Fruit fly (Drosophila melanogaster): ENCODE results near the gene Mgat4b.

The Mgat4b gene

DNA sequence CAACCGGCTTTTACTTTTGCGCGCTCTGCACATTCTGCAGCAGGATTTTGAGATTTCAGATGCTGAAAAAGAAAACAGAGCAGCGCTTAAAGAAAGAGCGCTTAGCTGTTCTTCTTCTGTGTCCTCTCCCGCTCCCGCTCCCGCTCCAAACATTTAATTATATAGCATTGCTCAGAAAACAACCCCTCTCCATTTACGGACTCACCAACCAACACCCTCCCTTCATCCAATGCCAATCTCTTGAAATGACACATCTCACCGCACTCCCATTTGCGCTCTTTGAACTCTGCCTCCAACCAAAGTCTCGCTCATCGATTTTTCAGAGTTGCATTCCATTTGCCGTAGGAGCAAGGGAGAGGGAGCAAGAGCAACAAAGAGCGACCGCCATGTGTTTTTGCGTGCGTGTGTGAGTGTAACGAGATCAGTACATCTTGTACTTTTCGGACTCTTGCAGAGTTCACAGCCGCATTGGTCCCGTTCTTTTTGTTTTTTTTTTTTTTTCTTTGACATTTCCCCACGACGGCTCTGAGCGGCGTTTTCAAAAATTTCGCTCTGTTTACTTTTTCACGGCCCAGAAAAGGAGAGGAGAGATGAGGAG lies 13.9 kb downstream of the Mgat4b start:
- TF ChIP-seq EcR (GFP tag; optimal IDR thresholded peaks at IDR 0.05) (peak; percentile 84), CG9948 (tag; optimal IDR thresholded peaks at IDR 0.05) (no peak), CG34367 (tag; optimal IDR thresholded peaks at IDR 0.05) (no peak), CG13204 (GFP tag; optimal IDR thresholded peaks at IDR 0.05) (peak; percentile 80), CG12605 (GFP tag; IDR thresholded peaks at IDR 0.05) (peak; percentile 65; the same call in 1 of the 2 replicates), CG17806 (tag; optimal IDR thresholded peaks at IDR 0.05) (no peak), D1 (tag; optimal IDR thresholded peaks at IDR 0.05) (no peak), CG8159 (tag; optimal IDR thresholded peaks at IDR 0.05) (no peak), Snoo (tag; optimal IDR thresholded peaks at IDR 0.05) (peak; percentile 6), CG32121 (GFP tag; IDR thresholded peaks at IDR 0.05) (0 out of 2 replicates have a peak, but pooled peaks have one; percentile 9), fd96Ca (GFP tag; IDR thresholded peaks at IDR 0.05) (peak; percentile 74; the same call in 1 of the 3 replicates), Pif1A (GFP tag; optimal IDR thresholded peaks at IDR 0.05) (peak; percentile 73), gl (tag; optimal IDR thresholded peaks at IDR 0.05) (peak; percentile 67), Pif1B (GFP tag; optimal IDR thresholded peaks at IDR 0.05) (peak; percentile 57), CG4496 (GFP tag; IDR thresholded peaks at IDR 0.05) (peak; percentile 40; the same call in 1 of the 3 replicates), Ets98B (GFP tag; IDR thresholded peaks at IDR 0.05) (peak; percentile 32; the same call in 1 of the 2 replicates), CG15710 (tag; optimal IDR thresholded peaks at IDR 0.05) (no peak)

DNA sequence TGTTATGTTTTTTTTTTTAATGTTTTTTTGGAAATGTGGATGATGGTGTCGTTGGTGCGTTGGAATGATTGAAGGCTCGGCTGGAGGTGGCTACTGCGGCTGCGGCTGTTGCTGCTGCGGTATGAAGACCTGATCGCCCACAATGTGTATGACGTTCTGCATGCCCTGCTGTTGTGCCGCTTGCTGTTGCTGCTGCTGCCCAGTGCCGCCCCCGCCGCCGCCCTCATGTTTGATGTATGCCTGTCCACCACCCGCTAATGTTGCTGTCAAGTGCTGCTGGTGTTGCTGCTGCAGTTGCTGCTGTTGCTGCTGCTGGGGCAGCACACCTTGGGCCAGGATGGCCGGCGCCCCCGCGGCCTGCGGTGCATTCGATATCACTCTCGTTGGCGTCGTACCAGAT lies 16.3 kb downstream of the Mgat4b start:
- no peak for TF ChIP-seq CG8159 (tag; optimal IDR thresholded peaks at IDR 0.05)

DNA sequence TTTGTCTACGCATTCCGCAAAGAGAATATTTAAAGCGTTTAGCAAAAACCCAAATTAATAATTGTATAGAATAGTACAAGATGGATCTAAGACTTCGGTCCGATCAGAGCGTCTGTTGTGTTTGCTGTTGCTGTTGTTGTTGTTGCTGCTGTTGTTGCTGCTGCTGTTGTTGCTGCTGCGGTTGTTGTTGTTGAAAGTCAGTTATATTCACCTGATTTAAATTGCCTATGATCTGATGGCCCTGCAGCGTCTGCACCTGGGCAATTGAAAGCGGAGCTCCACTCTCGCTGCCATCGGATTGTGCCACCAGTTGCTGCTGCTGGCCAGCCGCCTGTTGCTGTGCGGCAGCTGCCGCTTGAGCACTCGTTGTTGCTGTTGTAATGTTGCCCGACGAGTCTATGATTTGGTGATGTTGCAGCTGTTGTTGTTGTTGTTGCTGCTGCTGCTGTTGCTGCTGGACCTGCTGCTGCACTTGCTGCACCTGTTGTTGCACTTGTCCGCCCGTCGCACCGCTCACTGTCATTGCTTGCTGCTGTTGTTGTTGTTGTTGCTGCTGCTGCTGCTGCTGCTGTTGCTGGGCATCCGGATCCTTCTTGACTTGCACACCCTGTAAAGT lies 17.9 kb downstream of the Mgat4b start:
- TF ChIP-seq fd96Ca (GFP tag; IDR thresholded peaks at IDR 0.05): no peak
- no peak for TF ChIP-seq CG10348 (GFP tag; IDR thresholded peaks at IDR 0.05)
- no peak for TF ChIP-seq CG17806 (tag; optimal IDR thresholded peaks at IDR 0.05)
- no peak for TF ChIP-seq D1 (tag; optimal IDR thresholded peaks at IDR 0.05)
- TF ChIP-seq CG4496 (GFP tag; IDR thresholded peaks at IDR 0.05): no peak
- TF ChIP-seq CG34367 (tag; optimal IDR thresholded peaks at IDR 0.05): no peak
- TF ChIP-seq CG8159 (tag; optimal IDR thresholded peaks at IDR 0.05): no peak
- no peak for TF ChIP-seq gl (tag; optimal IDR thresholded peaks at IDR 0.05)
- TF ChIP-seq Ets98B (GFP tag; IDR thresholded peaks at IDR 0.05): no peak
- no peak for TF ChIP-seq Pif1A (GFP tag; optimal IDR thresholded peaks at IDR 0.05)
- no peak for TF ChIP-seq CG14655 (GFP tag; optimal IDR thresholded peaks at IDR 0.05)
- TF ChIP-seq CG15710 (tag; optimal IDR thresholded peaks at IDR 0.05): no peak
- no peak for TF ChIP-seq rn (GFP tag; IDR thresholded peaks at IDR 0.05)
- TF ChIP-seq CG12605 (GFP tag; IDR thresholded peaks at IDR 0.05): no peak
- TF ChIP-seq Pif1B (GFP tag; optimal IDR thresholded peaks at IDR 0.05): no peak
- no peak for TF ChIP-seq CG8301 (tag; optimal IDR thresholded peaks at IDR 0.05)
- TF ChIP-seq EcR (GFP tag; optimal IDR thresholded peaks at IDR 0.05): no peak

DNA sequence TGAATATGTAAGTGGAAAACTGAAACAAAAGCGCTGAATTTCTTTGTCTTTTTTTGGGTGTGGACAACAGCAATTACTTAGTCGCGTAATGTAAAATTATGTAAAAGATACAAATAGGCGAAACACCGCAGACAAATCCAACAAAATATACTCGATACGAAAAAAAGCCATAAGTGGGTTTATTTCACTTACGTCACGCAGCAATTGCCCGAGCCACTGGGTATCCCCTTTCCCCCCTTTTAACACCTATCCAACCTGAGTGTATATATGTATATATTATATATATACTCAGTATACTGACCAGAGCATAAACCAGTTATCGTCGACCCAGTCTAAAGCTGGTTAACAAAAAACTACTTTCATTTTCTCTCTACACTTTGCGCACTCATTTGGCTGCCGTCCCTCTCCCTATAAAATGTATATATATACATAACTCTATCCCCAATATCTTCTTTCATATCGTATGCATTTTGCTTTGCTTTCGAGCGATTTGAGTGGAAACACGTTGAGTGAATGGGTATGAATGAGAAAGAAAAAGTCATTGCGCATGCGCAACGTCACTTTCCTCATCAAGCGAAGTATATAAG lies 25.9 kb downstream of the Mgat4b start:
- peak; percentile 62 for TF ChIP-seq EcR (GFP tag; optimal IDR thresholded peaks at IDR 0.05)
- no peak for TF ChIP-seq Ets98B (GFP tag; IDR thresholded peaks at IDR 0.05)

DNA sequence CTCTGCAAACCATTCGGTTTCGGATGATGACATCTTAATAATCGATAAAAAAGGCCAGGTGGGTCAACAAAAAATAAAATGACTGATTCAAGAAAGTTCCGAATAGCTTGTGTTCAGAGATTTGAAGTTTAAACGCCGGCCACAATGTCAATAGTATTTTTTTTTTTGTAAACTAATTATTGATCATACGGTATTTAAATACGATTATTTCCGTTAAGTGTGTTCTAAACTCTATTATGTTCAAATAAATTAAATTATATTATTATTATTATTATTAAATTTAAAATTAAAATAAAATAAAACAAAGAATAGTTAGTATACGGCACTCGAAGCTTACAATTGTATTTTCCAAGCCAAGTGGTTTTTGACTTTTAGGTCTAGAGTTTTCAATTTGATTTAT lies 35.7 kb downstream of the Mgat4b start, which contains the start of gene CG13471:
CG13471 (minus strand) TSS at position 101 of the 400 bp plus-strand sequence.
- TF ChIP-seq EcR (GFP tag; optimal IDR thresholded peaks at IDR 0.05) (no peak), Pif1B (GFP tag; optimal IDR thresholded peaks at IDR 0.05) (no peak), CG10348 (GFP tag; IDR thresholded peaks at IDR 0.05) (no peak), CG9948 (tag; optimal IDR thresholded peaks at IDR 0.05) (no peak), CG12605 (GFP tag; IDR thresholded peaks at IDR 0.05) (no peak), D1 (tag; optimal IDR thresholded peaks at IDR 0.05) (no peak), CG14655 (GFP tag; optimal IDR thresholded peaks at IDR 0.05) (no peak), fd96Ca (GFP tag; IDR thresholded peaks at IDR 0.05) (no peak), CG13204 (GFP tag; optimal IDR thresholded peaks at IDR 0.05) (no peak)

DNA sequence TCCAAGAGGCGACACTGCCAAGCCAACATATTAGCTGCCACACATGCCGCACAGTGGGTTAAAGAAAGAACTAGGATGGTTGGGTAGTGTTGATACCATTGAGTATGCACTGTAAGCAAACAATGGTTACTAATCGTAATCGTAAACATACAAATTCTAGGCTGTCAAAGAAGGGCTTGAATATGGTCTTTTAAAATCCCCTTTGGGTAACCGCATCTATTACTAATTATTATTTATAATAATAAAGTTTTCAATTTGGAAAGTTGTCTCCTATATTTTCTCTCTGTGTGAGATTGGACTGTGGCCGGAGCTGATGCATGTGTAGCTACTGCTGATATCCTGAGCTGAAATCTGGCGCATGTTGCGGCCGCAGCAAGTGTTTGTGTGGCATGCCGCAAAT lies 37.3 kb downstream of the Mgat4b start:
- TF ChIP-seq Pif1A (GFP tag; optimal IDR thresholded peaks at IDR 0.05) (peak; percentile 36), D1 (tag; optimal IDR thresholded peaks at IDR 0.05) (no peak), fd96Ca (GFP tag; IDR thresholded peaks at IDR 0.05) (peak; percentile 72; the same call in 2 of the 3 replicates), CG32121 (GFP tag; IDR thresholded peaks at IDR 0.05) (peak; percentile 49; the same call in 1 of the 2 replicates), CG14655 (GFP tag; optimal IDR thresholded peaks at IDR 0.05) (peak; percentile 61), CG4496 (GFP tag; IDR thresholded peaks at IDR 0.05) (0 out of 3 replicates have a peak, but pooled peaks have one; percentile 35), Snoo (tag; optimal IDR thresholded peaks at IDR 0.05) (no peak), CG34367 (tag; optimal IDR thresholded peaks at IDR 0.05) (no peak), Pif1B (GFP tag; optimal IDR thresholded peaks at IDR 0.05) (peak; percentile 28), CG8159 (tag; optimal IDR thresholded peaks at IDR 0.05) (peak; percentile 60)

All from whole organism, pupa.